Fruit fly (Drosophila melanogaster): ENCODE results near the gene Sfxn2.

Sfxn2 gene

DNA sequence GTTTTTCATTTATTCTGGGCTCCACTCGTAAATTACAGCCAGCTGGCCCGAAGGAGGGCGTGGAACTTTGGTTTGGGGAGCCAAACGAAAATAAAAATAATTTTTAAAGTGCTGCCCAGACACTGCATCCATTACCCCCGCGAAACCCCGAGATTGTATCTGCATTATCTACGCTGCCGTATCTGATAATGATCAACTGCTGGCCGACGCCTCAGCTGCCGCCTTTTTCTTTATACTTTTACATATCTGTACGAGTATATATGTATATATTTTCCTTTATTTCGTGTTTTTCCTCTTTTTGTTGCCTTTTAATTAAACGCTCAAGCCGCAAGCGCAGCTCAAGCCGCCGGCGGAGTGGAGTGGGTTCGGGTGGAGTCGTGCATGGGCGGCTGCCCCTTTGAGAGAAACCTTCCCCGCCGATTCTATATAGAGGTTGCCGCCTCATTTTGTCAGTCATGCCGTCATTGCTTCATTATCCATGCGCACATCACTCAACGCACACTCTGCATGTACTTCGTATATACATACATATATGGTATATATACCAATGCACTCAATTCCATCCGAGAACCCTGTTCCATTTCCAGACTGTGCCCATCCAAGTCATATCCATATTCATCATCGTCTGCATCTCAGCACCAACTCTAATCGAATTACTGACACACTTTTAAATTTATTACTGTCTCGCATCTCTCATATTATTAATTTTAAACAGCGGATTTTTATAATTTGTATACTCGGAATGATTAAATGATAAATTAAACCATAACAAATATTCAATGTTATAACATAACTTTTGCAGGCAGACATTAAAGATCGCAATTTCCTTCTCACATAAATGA lies 13.1 kb upstream of the Sfxn2 start:
- TF ChIP-seq CTCF (optimal IDR thresholded peaks at IDR 0.05) (no peak), CG8478 (optimal IDR thresholded peaks at IDR 0.05) (no peak)

DNA sequence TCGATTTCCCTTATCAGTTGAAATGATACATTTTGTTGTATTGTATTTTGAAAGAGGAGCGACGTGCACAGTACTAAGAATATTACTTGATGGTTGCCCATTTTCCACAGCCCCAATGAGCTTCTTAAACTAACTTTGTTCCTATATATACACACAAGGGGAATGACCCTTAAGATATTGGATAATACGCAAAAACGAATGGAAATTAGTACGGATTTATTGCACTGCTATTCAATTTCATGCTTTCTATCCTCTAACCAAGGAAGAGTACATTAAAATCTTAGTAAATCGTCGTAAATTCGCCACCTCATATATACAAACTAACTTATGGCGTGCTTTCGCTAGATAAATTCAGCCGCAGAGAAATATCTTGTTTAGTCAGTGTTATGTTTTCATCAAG lies 11.0 kb upstream of the Sfxn2 start, which contains the start of gene Acp76A:
Acp76A (minus strand) TSS at position 101 of the 400 bp plus-strand sequence.
- TF ChIP-seq CG8478 (optimal IDR thresholded peaks at IDR 0.05) (no peak), CTCF (optimal IDR thresholded peaks at IDR 0.05) (no peak)

DNA sequence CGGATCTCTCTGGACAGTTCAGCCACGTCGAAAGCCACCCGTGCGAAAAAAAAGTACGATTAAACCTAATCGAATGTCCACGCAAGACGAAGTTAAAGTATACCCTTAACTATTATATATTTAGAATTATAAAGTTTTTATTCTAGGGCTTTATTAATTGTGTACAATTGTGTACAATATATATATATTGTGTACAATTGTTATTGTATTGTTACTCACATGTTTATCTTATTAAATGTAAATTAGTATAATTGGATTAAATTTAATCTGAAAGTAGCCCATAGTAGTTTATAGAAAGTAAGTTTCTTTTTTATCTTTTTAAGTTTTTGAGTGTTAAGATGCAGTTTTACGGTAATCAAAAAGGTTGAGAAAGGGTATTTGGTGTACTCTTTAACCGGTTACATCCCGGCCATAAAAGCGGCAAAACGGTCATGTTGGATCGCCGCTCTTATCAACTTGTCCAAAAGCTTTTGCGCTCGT lies 9.6 kb upstream of the Sfxn2 start, which contains the start of gene CG43407:
CG43407 (minus strand) TSS at position 51 of the 480 bp plus-strand sequence.
- TF ChIP-seq CG8478 (optimal IDR thresholded peaks at IDR 0.05), result no peak
- no peak for TF ChIP-seq CTCF (optimal IDR thresholded peaks at IDR 0.05)

DNA sequence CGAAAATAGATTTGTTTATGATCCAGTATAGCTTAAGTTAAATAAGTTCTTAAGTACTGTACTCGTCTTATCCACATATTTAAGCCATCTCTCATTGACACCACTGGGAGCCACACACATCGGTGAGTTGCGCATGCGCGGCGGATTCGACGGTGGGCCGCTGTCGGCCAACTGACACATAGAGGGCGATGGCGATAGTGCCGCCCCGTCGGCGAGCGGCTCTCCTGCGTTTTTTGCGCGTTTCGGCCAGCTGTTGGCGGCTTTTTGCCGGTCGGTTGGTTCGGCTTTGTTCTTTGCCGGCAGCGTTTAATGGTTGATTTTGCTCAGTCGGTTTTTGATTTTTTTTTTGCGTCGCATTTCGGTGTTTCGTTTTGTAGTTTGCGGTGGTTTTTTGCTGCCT lies 8.7 kb upstream of the Sfxn2 start:
- no peak for TF ChIP-seq CG8478 (optimal IDR thresholded peaks at IDR 0.05)
- TF ChIP-seq CTCF (optimal IDR thresholded peaks at IDR 0.05), result peak; percentile 33 to 37

DNA sequence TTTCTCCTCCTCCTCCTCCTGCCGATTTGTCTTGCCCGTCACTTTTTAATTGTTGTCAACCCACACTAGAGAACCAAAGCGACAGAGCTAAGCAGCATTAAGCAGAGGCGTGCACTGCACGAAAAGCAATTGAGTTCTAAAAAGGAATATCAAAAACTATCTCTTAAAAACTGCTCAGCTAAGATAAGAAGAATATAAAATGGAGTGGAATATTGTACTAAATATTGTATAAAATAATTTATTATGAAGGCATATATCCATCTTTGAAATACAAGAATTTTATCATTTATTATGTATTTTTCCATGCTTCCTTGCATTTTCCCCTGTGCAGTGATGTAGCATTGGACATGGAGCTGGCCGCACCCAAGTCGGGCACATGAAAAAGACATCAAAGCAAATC lies 7.9 kb upstream of the Sfxn2 start:
- no peak for TF ChIP-seq CG8478 (optimal IDR thresholded peaks at IDR 0.05)
- TF ChIP-seq CTCF (optimal IDR thresholded peaks at IDR 0.05), result no peak

DNA sequence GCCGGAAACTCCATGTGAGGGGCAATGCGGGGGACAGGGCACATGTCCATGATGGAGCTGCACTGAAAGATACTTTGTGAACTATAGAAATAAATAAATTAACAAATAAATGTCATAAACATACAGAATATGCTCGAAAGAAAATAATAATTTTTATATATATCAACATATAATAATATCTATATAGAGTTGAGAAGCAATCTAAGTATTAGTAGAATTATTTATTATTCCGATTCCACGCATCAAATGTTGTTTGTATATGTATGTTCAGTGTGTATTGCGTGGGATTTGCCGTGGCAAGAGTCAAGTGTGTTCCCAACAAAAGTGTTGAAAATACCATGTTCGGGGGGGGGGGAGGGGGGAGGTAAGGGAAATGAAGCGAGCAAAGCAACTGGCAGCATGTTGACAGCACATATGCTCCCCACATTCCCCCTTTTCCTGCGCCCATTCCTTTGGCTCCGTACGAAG lies 6.1 kb upstream of the Sfxn2 start:
- TF ChIP-seq CTCF (optimal IDR thresholded peaks at IDR 0.05), result no peak
- TF ChIP-seq CG8478 (optimal IDR thresholded peaks at IDR 0.05), result no peak

DNA sequence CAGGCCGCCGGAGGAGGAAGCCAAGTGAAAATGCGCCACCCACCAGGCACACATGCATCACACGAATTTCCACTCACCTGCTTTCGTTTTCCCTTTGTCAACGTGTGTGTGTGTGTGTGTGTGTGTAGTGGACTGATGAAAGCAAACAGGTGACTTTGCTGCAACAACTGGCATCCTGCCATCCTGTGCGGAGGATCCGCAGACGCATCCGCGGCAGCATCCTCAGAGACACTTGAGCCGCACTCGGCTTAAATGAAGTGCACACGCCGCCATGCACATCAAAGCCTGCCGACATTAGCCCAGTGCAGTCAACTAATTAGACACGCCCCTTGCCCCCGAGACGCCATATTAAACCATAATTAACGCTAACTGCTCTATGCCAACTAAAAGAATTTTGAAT lies 4.1 kb upstream of the Sfxn2 start:
- TF ChIP-seq CG8478 (optimal IDR thresholded peaks at IDR 0.05), result no peak
- no peak for TF ChIP-seq CTCF (optimal IDR thresholded peaks at IDR 0.05)

DNA sequence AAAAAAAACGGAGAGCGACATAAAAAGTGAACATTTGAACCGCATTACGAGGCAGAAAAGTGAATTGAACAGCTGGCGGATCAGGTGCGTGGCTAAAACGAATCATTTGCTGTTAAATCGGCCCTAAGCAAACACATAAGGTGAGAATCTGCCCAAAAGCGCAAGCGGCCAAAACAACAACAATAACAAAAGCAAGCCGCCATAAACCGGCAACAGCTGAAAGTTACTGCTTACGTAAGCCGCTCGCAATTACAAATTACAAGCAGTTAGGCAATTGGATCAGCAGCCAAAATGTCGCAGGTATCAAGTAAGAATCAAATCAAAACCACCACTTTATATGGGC lies 416 bp downstream of the Sfxn2 start:
- no peak for TF ChIP-seq CG8478 (optimal IDR thresholded peaks at IDR 0.05)
- no peak for TF ChIP-seq CTCF (optimal IDR thresholded peaks at IDR 0.05)

DNA sequence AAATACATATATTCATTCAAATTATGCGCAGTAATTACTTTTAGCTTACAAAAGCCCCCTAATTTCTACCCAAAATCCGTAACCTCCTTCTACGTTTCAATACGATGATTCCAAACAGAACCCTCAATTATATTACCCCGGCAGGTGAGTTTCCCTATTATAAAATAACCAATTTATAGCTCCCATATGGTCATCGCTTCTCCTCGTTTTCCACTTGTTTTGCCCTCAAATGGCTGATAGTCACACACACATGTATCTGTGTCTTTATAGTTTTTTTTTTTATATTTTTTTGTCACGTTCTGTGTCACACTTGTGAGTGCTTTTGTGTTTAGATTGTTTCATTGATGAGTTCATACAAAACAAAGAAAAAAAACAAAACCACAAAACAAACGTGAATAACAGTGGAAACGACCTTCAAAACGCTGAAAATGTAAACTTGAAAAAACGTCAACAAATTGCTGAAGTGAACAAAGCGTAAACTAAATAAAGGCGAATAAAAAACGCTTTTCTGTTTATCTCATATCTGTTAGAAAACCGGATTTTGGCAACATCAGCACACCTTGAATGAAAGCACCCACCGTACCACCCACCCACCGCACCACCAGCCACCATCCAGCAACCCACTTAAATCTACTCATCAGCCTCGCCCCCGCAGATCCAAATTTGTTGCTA lies 8.3 kb downstream of the Sfxn2 start:
- TF ChIP-seq CG8478 (optimal IDR thresholded peaks at IDR 0.05), result no peak
- no peak for TF ChIP-seq CTCF (optimal IDR thresholded peaks at IDR 0.05)

DNA sequence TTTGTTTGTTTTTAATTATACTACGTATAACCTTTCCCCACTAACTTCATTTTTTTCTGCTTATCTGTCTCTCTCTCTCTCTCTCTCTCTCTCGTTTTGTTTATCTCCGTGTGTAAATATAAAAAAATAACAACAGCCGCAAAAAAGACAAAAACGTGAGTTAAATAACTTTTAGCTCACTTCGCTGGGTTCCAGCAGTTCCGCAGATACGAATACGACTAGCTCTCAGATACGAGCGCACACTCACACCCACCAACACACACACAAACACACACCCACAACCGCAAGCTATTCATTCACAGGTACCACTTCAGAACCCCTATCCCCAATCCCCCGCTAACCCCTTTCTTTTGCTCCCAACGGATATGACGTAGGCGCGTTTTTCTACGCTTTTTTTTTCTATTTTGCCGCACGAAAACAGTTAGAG lies 9.2 kb downstream of the Sfxn2 start:
- TF ChIP-seq CTCF (optimal IDR thresholded peaks at IDR 0.05), result no peak
- no peak for TF ChIP-seq CG8478 (optimal IDR thresholded peaks at IDR 0.05)

DNA sequence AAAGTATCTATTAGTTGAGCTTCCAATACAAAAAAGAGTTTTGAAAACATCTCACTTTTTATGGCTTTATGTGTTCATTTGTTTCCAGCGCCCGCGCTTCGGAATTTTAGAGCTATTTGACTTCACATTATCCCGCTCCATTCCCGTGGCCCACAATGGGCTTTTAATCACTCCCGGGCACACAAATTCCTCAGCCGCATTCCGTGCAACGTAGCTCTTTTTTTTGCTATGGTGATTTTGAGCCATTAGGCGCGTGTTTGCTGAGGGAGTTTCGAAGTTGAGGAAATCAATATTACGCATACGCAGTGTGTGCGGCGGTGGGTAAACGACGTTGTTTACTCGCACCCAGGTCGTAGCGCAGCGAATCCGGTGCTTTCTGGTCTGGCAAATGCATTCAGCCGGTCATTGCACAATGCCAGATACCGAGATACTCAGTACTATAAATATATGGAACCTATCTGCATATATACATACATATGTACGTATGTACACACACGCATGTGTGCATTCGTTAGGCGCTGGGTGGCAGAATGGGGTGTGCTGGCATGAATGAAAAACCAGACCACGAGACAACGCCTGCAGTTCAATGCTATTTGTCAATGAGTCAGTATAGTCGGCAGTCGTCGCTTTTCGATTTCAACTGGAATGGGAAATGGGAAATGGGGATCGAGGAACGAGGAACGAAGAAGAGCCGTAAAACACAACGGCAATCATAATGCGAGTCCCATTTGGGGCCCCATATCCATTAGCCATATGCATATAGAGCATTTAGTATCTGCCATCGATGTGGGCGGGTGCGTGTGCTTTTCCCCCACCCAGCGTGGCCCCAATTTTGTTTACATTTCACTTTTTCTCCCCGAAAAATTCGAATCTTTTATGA lies 10.3 kb downstream of the Sfxn2 start:
- TF ChIP-seq CG8478 (optimal IDR thresholded peaks at IDR 0.05) (no peak), CTCF (optimal IDR thresholded peaks at IDR 0.05) (no peak)

DNA sequence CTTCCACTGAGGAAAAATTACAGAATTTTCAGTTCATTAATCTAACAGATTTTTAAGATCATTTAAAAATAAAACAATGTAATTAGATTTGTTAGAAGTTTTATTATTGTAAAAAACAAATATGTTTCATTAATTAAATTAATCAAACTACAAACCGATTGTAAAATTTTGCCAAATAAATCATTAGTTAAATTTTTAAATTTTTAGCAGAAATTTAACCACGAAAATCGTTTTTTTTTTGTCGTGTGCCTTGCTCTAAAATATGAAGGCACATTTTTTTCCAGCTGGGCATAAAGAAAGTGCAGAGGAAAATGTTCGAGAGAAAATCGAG lies 10.9 kb downstream of the Sfxn2 start:
- no peak for TF ChIP-seq CTCF (optimal IDR thresholded peaks at IDR 0.05)

DNA sequence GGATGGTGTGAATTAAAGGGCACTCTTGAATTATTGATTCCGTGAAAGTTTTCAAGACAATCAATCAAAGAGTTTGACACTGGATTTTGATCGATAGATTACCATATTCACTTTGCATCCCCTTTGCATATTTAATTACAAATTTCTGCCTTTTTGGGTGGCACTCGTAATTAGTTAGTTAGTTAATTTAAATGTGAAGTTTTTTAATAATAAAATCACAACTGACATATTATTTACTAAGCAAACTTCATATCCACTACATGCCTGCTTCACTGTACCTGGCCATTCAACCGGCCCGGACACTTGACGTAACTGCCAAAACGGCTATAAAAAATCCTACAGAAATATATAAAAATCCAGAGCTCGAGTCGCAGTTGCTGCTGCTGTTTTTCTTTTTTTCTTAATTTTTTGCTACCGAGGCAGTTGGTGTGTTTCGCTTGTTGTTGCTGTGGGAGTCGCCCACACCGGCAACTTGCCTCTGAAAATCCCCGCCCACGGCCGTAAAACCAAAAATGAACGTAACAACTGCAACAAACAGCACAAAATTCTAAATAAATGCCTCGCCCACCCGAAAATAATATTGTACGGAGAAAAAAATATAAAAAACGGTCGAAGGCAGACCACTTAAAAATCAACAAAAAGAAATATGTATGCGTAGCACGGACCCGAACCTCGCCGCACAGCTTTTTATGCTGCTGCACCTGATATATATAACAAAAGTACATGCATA lies 11.9 kb downstream of the Sfxn2 start:
- TF ChIP-seq CTCF (optimal IDR thresholded peaks at IDR 0.05), result no peak
- no peak for TF ChIP-seq CG8478 (optimal IDR thresholded peaks at IDR 0.05)

DNA sequence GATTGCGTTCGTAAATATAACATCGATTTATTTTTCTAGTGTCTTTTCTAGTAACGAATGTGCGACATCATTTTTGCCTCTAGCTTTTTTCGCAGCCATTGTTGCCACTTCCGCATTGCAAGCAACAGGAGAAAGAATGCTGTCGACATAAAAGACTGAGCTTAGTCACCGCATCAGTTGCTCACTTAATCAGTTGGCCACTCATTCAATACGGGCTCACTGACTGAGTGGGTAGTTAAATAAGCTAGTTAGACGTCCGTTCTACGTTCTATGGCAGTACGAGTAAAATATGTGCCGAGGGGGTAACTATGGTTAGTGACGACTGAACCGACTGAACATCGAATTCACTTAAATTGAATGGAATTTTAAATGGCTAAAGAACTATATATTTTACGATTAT lies 13.0 kb downstream of the Sfxn2 start:
- TF ChIP-seq CTCF (optimal IDR thresholded peaks at IDR 0.05), result no peak
- TF ChIP-seq CG8478 (optimal IDR thresholded peaks at IDR 0.05), result no peak

DNA sequence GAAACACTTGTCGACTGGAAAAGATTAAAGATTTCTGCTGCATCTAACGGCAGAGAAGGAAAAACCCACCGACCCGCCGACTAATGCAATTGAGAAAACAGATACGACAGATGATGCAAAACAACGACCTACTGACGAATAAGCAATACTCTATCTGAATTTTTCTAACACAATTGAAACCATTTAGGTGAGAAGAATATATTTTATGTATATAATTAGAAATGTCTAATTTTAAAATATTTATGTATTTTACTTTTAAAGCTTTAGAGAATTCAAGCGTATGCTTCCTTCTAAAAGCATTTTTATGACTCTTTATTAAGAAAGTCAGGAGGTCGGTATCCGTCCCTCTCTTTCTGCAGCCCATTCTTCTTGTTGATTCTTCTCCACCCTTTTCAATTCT lies 15.5 kb downstream of the Sfxn2 start:
- no peak for TF ChIP-seq CTCF (optimal IDR thresholded peaks at IDR 0.05)
- no peak for TF ChIP-seq CG8478 (optimal IDR thresholded peaks at IDR 0.05)
